Comparison of ENCODE assay signal across 3 fruit fly cellular contexts in the genomic region with DNA sequence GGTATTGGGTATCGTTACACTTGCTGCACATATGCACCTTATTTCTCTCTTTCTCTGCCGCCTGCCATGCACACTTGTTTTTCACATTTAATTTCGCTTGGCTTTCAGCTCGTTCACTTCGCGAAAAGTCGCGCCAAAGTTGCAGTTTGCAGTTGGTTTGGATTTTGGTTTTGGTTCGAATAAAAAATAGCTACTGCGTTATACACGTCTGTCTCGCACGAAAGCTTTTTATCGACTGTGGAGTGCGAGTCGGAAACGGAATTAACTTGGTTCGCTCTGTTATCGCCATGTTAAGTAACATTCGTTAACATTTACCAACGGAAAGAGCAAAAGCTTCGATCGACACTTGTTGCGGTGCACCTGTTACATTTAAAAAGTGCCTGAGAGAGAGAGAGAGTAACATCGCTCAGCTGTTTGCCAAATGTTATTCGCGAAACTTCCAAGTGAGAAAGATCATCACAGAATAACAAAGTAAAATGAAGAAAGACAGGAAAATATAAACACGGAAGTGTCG.
TF ChIP-seq lines count a peak whose summit lies in the region.

A gene (minus strand): TSS at position 241 of the 514 bp plus-strand sequence.

- TF ChIP-seq CTCF in whole organism, embryonic (GFP tag; optimal IDR thresholded peaks at IDR 0.05; lab: Kevin White, UChicago): no peak

TF ChIP-seq in whole organism, adult, 20 proteins besides CTCF, POLR2A, EP300 and RAD21:
- TF ChIP-seq cic (GFP tag; optimal IDR thresholded peaks at IDR 0.05; lab: Kevin White, UChicago) (no peak), bab1 (GFP tag; optimal IDR thresholded peaks at IDR 0.05; lab: Kevin White, UChicago) (peak; percentile 4), kay (GFP tag; lab: Kevin White, UChicago; ENCODE audit: borderline replicate concordance) (peak; percentile 66)

TF ChIP-seq in whole organism, embryonic, 481 proteins besides CTCF, POLR2A, EP300 and RAD21 (continues in another document):
- TF ChIP-seq CG6689 (GFP tag; IDR thresholded peaks at IDR 0.05; lab: Robert Waterston, UW): no peak
- TF ChIP-seq CG8089 (GFP tag; optimal IDR thresholded peaks at IDR 0.05; lab: Kevin White, UChicago): no peak
- no peak for TF ChIP-seq CG3995 (GFP tag; optimal IDR thresholded peaks at IDR 0.05; lab: Kevin White, UChicago)
- TF ChIP-seq HLH54F (GFP tag; optimal IDR thresholded peaks at IDR 0.05; lab: Kevin White, UChicago): no peak
- TF ChIP-seq CG10209 (GFP tag; optimal IDR thresholded peaks at IDR 0.05; lab: Kevin White, UChicago): no peak
- no peak for TF ChIP-seq otp (GFP tag; IDR thresholded peaks at IDR 0.05; lab: Robert Waterston, UW)
- TF ChIP-seq tio (GFP tag; optimal IDR thresholded peaks at IDR 0.05; lab: Kevin White, UChicago): no peak
- TF ChIP-seq CG31388 (GFP tag; optimal IDR thresholded peaks at IDR 0.05; lab: Kevin White, UChicago): no peak
- TF ChIP-seq vvl (GFP tag; IDR thresholded peaks at IDR 0.05; lab: Robert Waterston, UW): peak; percentile 31; the same call in 1 of the 2 replicates
- TF ChIP-seq onecut (GFP tag; IDR thresholded peaks at IDR 0.05; lab: Robert Waterston, UW): no peak
- no peak for TF ChIP-seq mam (GFP tag; optimal IDR thresholded peaks at IDR 0.05; lab: Kevin White, UChicago)
- TF ChIP-seq Blimp-1 (GFP tag; optimal IDR thresholded peaks at IDR 0.05; lab: Kevin White, UChicago): no peak
- TF ChIP-seq Fer1 (GFP tag; optimal IDR thresholded peaks at IDR 0.05; lab: Kevin White, UChicago): no peak
- no peak for TF ChIP-seq ATbp (GFP tag; optimal IDR thresholded peaks at IDR 0.05; lab: Kevin White, UChicago)
- no peak for TF ChIP-seq CG4820 (GFP tag; optimal IDR thresholded peaks at IDR 0.05; lab: Kevin White, UChicago)
- no peak for TF ChIP-seq eyg (GFP tag; optimal IDR thresholded peaks at IDR 0.05; lab: Kevin White, UChicago)
- TF ChIP-seq Gug (GFP tag; IDR thresholded peaks at IDR 0.05; lab: Robert Waterston, UW): no peak
- TF ChIP-seq Ets97D (GFP tag; optimal IDR thresholded peaks at IDR 0.05; lab: Kevin White, UChicago): no peak
- no peak for TF ChIP-seq CG10366 (GFP tag; IDR thresholded peaks at IDR 0.05; lab: Robert Waterston, UW)
- TF ChIP-seq CG8924 (tag; optimal IDR thresholded peaks at IDR 0.05; lab: Kevin White, UChicago): no peak
- peak in 1 of 2 experiments; percentile 46 for TF ChIP-seq crp (GFP tag; optimal IDR thresholded peaks at IDR 0.05; lab: Kevin White, UChicago)
- peak; percentile 87 for TF ChIP-seq CG5180 (GFP tag; optimal IDR thresholded peaks at IDR 0.05; lab: Kevin White, UChicago)
- TF ChIP-seq ap (GFP tag; IDR thresholded peaks at IDR 0.05; lab: Robert Waterston, UW): no peak
- TF ChIP-seq Bgb (GFP tag; IDR thresholded peaks at IDR 0.05; lab: Robert Waterston, UW; ENCODE audit: partially characterized antibody): no peak
- TF ChIP-seq bab2 (GFP tag; optimal IDR thresholded peaks at IDR 0.05; lab: Kevin White, UChicago): no peak
- TF ChIP-seq fd96Cb (tag; optimal IDR thresholded peaks at IDR 0.05; lab: Kevin White, UChicago): no peak
- TF ChIP-seq kay (GFP tag; optimal IDR thresholded peaks at IDR 0.05; lab: Kevin White, UChicago): no peak
- no peak for TF ChIP-seq tap (tag; optimal IDR thresholded peaks at IDR 0.05; lab: Kevin White, UChicago)
- no peak for TF ChIP-seq sima (GFP tag; optimal IDR thresholded peaks at IDR 0.05; lab: Kevin White, UChicago)
- no peak for TF ChIP-seq kni (GFP tag; optimal IDR thresholded peaks at IDR 0.05; lab: Kevin White, UChicago)
- TF ChIP-seq CG15514 (GFP tag; optimal IDR thresholded peaks at IDR 0.05; lab: Kevin White, UChicago): no peak
- no peak for TF ChIP-seq CG16779 (GFP tag; IDR thresholded peaks at IDR 0.05; lab: Robert Waterston, UW)
- TF ChIP-seq seq (GFP tag; IDR thresholded peaks at IDR 0.05; lab: Robert Waterston, UW): no peak
- no peak for TF ChIP-seq Gsc (GFP tag; IDR thresholded peaks at IDR 0.05; lab: Robert Waterston, UW)
- TF ChIP-seq CG30020 (tag; optimal IDR thresholded peaks at IDR 0.05; lab: Kevin White, UChicago): no peak
- no peak for TF ChIP-seq so (GFP tag; IDR thresholded peaks at IDR 0.05; lab: Robert Waterston, UW)
- no peak for TF ChIP-seq lbe (GFP tag; optimal IDR thresholded peaks at IDR 0.05; lab: Kevin White, UChicago)
- TF ChIP-seq ci (GFP tag; IDR thresholded peaks at IDR 0.05; lab: Robert Waterston, UW): peak; percentile 24; the same call in 1 of the 3 replicates
- no peak for TF ChIP-seq pros (GFP tag; optimal IDR thresholded peaks at IDR 0.05; lab: Kevin White, UChicago)
- no peak for TF ChIP-seq CG9437 (GFP tag; optimal IDR thresholded peaks at IDR 0.05; lab: Kevin White, UChicago)
- TF ChIP-seq CG4360 (GFP tag; IDR thresholded peaks at IDR 0.05; lab: Robert Waterston, UW): no peak
- no peak for TF ChIP-seq CG2129 (GFP tag; IDR thresholded peaks at IDR 0.05; lab: Robert Waterston, UW; ENCODE audit: partially characterized antibody)
- no peak for TF ChIP-seq Bdp1 (GFP tag; optimal IDR thresholded peaks at IDR 0.05; lab: Kevin White, UChicago)

TF ChIP-seq in whole organism, pupa, 21 proteins besides CTCF, POLR2A, EP300 and RAD21:
- TF ChIP-seq CG12605 (GFP tag; IDR thresholded peaks at IDR 0.05; lab: Robert Waterston, UW) (peak; percentile 11; the same call in 1 of the 2 replicates), Snoo (tag; optimal IDR thresholded peaks at IDR 0.05; lab: Kevin White, UChicago) (no peak)
